Fruit fly (Drosophila melanogaster): ENCODE measurements around the gene CG32262.

Gene CG32262

dm6 chr3L:3842981-3843701 is 33.1 kb upstream of the CG32262 start:
- no peak for TF ChIP-seq CG8478 (optimal IDR thresholded peaks at IDR 0.05)
- no peak for TF ChIP-seq Dll (optimal IDR thresholded peaks at IDR 0.05)
- no peak for TF ChIP-seq pan (optimal IDR thresholded peaks at IDR 0.05)
- no peak for TF ChIP-seq usp (GFP tag; optimal IDR thresholded peaks at IDR 0.05)
- TF ChIP-seq psq (optimal IDR thresholded peaks at IDR 0.05), result no peak
- no peak for TF ChIP-seq EcR (GFP tag; optimal IDR thresholded peaks at IDR 0.05)

- TF ChIP-seq psq (optimal IDR thresholded peaks at IDR 0.05) (no peak), pan (optimal IDR thresholded peaks at IDR 0.05) (no peak), Dll (optimal IDR thresholded peaks at IDR 0.05) (no peak), EcR (GFP tag; optimal IDR thresholded peaks at IDR 0.05) (no peak), CG8478 (optimal IDR thresholded peaks at IDR 0.05) (no peak), usp (GFP tag; optimal IDR thresholded peaks at IDR 0.05) (no peak)
These were observed 18.1 kb upstream of the CG32262 start for dm6 chr3L:3828111-3828510.

dm6 chr3L:3826541-3826940 is 16.5 kb upstream of the CG32262 start:
- no peak for TF ChIP-seq usp (GFP tag; optimal IDR thresholded peaks at IDR 0.05)
- TF ChIP-seq pan (optimal IDR thresholded peaks at IDR 0.05), result no peak
- no peak for TF ChIP-seq psq (optimal IDR thresholded peaks at IDR 0.05)
- no peak for TF ChIP-seq EcR (GFP tag; optimal IDR thresholded peaks at IDR 0.05)
- TF ChIP-seq CG8478 (optimal IDR thresholded peaks at IDR 0.05), result no peak
- TF ChIP-seq Dll (optimal IDR thresholded peaks at IDR 0.05), result no peak

- TF ChIP-seq CG8478 (optimal IDR thresholded peaks at IDR 0.05) (no peak), pan (optimal IDR thresholded peaks at IDR 0.05) (no peak), EcR (GFP tag; optimal IDR thresholded peaks at IDR 0.05) (no peak), usp (GFP tag; optimal IDR thresholded peaks at IDR 0.05) (no peak), psq (optimal IDR thresholded peaks at IDR 0.05) (no peak), Dll (optimal IDR thresholded peaks at IDR 0.05) (no peak)
These were observed 15.9 kb upstream of the CG32262 start for dm6 chr3L:3825884-3826283.

dm6 chr3L:3825485-3825813 is 15.5 kb upstream of the CG32262 start:
- no peak for TF ChIP-seq Dll (optimal IDR thresholded peaks at IDR 0.05)
- TF ChIP-seq CG8478 (optimal IDR thresholded peaks at IDR 0.05), result no peak
- TF ChIP-seq EcR (GFP tag; optimal IDR thresholded peaks at IDR 0.05), result no peak
- no peak for TF ChIP-seq pan (optimal IDR thresholded peaks at IDR 0.05)
- TF ChIP-seq usp (GFP tag; optimal IDR thresholded peaks at IDR 0.05), result no peak
- no peak for TF ChIP-seq psq (optimal IDR thresholded peaks at IDR 0.05)

dm6 chr3L:3824790-3825484 is 14.9 kb upstream of the CG32262 start, which contains the start of gene Rdh:
Gene Rdh (plus strand): TSS chr3L:3825449.
- TF ChIP-seq Dll (optimal IDR thresholded peaks at IDR 0.05), result no peak
- TF ChIP-seq EcR (GFP tag; optimal IDR thresholded peaks at IDR 0.05), result no peak
- no peak for TF ChIP-seq pan (optimal IDR thresholded peaks at IDR 0.05)
- no peak for TF ChIP-seq CG8478 (optimal IDR thresholded peaks at IDR 0.05)
- no peak for TF ChIP-seq psq (optimal IDR thresholded peaks at IDR 0.05)
- TF ChIP-seq usp (GFP tag; optimal IDR thresholded peaks at IDR 0.05), result no peak

dm6 chr3L:3818566-3819325 is 8.8 kb upstream of the CG32262 start, which contains the start of gene enc:
Gene enc (plus strand): TSS chr3L:3818679.
- TF ChIP-seq CG8478 (optimal IDR thresholded peaks at IDR 0.05), result no peak
- no peak for TF ChIP-seq Dll (optimal IDR thresholded peaks at IDR 0.05)
- TF ChIP-seq psq (optimal IDR thresholded peaks at IDR 0.05), result no peak
- TF ChIP-seq usp (GFP tag; optimal IDR thresholded peaks at IDR 0.05), result no peak
- no peak for TF ChIP-seq pan (optimal IDR thresholded peaks at IDR 0.05)
- TF ChIP-seq EcR (GFP tag; optimal IDR thresholded peaks at IDR 0.05), result no peak

dm6 chr3L:3816772-3817483 is 6.9 kb upstream of the CG32262 start:
- no peak for TF ChIP-seq Dll (optimal IDR thresholded peaks at IDR 0.05)
- no peak for TF ChIP-seq usp (GFP tag; optimal IDR thresholded peaks at IDR 0.05)
- TF ChIP-seq psq (optimal IDR thresholded peaks at IDR 0.05), result no peak
- no peak for TF ChIP-seq EcR (GFP tag; optimal IDR thresholded peaks at IDR 0.05)
- no peak for TF ChIP-seq CG8478 (optimal IDR thresholded peaks at IDR 0.05)
- TF ChIP-seq pan (optimal IDR thresholded peaks at IDR 0.05), result no peak

- no peak for TF ChIP-seq psq (optimal IDR thresholded peaks at IDR 0.05)
- TF ChIP-seq usp (GFP tag; optimal IDR thresholded peaks at IDR 0.05), result no peak
- TF ChIP-seq CG8478 (optimal IDR thresholded peaks at IDR 0.05), result no peak
- no peak for TF ChIP-seq Dll (optimal IDR thresholded peaks at IDR 0.05)
- TF ChIP-seq pan (optimal IDR thresholded peaks at IDR 0.05), result no peak
- TF ChIP-seq EcR (GFP tag; optimal IDR thresholded peaks at IDR 0.05), result no peak
These were observed 6.3 kb upstream of the CG32262 start, which contains the start of gene Acp63F for dm6 chr3L:3816254-3816653. Gene Acp63F (minus strand): TSS chr3L:3816354.

- no peak for TF ChIP-seq psq (optimal IDR thresholded peaks at IDR 0.05)
- no peak for TF ChIP-seq usp (GFP tag; optimal IDR thresholded peaks at IDR 0.05)
- TF ChIP-seq CG8478 (optimal IDR thresholded peaks at IDR 0.05), result no peak
- no peak for TF ChIP-seq pan (optimal IDR thresholded peaks at IDR 0.05)
- no peak for TF ChIP-seq EcR (GFP tag; optimal IDR thresholded peaks at IDR 0.05)
- TF ChIP-seq Dll (optimal IDR thresholded peaks at IDR 0.05), result no peak
These were observed 4.2 kb upstream of the CG32262 start, which contains the start of gene Scsalpha1 for dm6 chr3L:3814010-3814833. Gene Scsalpha1 (plus strand): TSS chr3L:3814211.
